Worm (Caenorhabditis elegans) whole organism, L2 larva: ENCODE data around the gene T24E12.1.
A peak's percentile ranks its signal among the peaks of the same experiment; 100 is the strongest.

ENCODE experiments used
- C34F6.9 ChIP-seq: fragments of 150-350 bp; optimal IDR thresholded peaks from 2 replicates; lab custom pipeline; 2014; ENCODE audit warnings: missing biosample characterization, missing genetic modification characterization
- F13H6.1 ChIP-seq: sonication (generic microtip); optimal IDR thresholded peaks from 2 replicates; lab custom pipeline; 2016; ENCODE audit warnings: missing genetic modification characterization, missing compliant biosample characterization
- R02D3.7 ChIP-seq: fragments of 150-350 bp; optimal IDR thresholded peaks from 2 replicates; lab custom pipeline; 2014; ENCODE audit warnings: missing biosample characterization, missing genetic modification characterization
- Y55F3AM.14 ChIP-seq: fragments of 200-800 bp; sonication (Bioruptor generic); optimal IDR thresholded peaks from 2 replicates; lab custom pipeline; 2018; ENCODE audit warnings: mild to moderate bottlenecking, missing genetic modification characterization, missing compliant biosample characterization
- ZK546.5 ChIP-seq: sonication (generic microtip); optimal IDR thresholded peaks from 2 replicates; lab custom pipeline; 2017; ENCODE audit warnings: missing biosample characterization, missing genetic modification characterization
- alr-1 ChIP-seq: fragments of 150-350 bp; optimal IDR thresholded peaks from 2 replicates; lab custom pipeline; 2014; ENCODE audit warnings: missing biosample characterization, missing genetic modification characterization
- aly-2 ChIP-seq: fragments of 150-350 bp; optimal IDR thresholded peaks from 2 replicates; lab custom pipeline; 2014; ENCODE audit warnings: missing biosample characterization, missing genetic modification characterization
- ama-1 ChIP-seq: fragments of 150-350 bp; optimal IDR thresholded peaks from 2 replicates; lab custom pipeline; 2018; ENCODE audit warnings: inconsistent platforms
- blmp-1 ChIP-seq: sonication (generic microtip); optimal IDR thresholded peaks from 2 replicates; lab custom pipeline; 2017; ENCODE audit warnings: missing genetic modification characterization, mild to moderate bottlenecking, missing compliant biosample characterization, antibody characterized with exemption, moderate library complexity; ENCODE audit not compliant: insufficient read depth
- ceh-82 ChIP-seq: fragments of 150-350 bp; optimal IDR thresholded peaks from 2 replicates; lab custom pipeline; 2014; ENCODE audit warnings: missing biosample characterization, missing genetic modification characterization
- crh-2 ChIP-seq: sonication (generic microtip); optimal IDR thresholded peaks from 2 replicates; lab custom pipeline; 2017; ENCODE audit warnings: missing biosample characterization, missing genetic modification characterization
- egl-27 ChIP-seq: sonication (generic microtip); optimal IDR thresholded peaks from 3 replicates; lab custom pipeline; 2017; ENCODE audit warnings: missing biosample characterization, missing genetic modification reagents, missing genetic modification characterization
- elt-1 ChIP-seq: fragments of 150-350 bp; optimal IDR thresholded peaks from 2 replicates; lab custom pipeline; 2014; ENCODE audit warnings: missing biosample characterization, missing genetic modification characterization
- fos-1 ChIP-seq: fragments of 150-350 bp; optimal IDR thresholded peaks from 2 replicates; lab custom pipeline; 2014; ENCODE audit warnings: missing biosample characterization, missing genetic modification characterization
- gmeb-1 ChIP-seq: fragments of 150-350 bp; optimal IDR thresholded peaks from 2 replicates; lab custom pipeline; 2014; ENCODE audit warnings: missing biosample characterization, missing genetic modification characterization
- lin-13 ChIP-seq: fragments of 150-350 bp; optimal IDR thresholded peaks from 2 replicates; lab custom pipeline; 2014; ENCODE audit warnings: missing biosample characterization, missing genetic modification reagents, missing genetic modification characterization
- lin-39 ChIP-seq: fragments of 150-350 bp; optimal IDR thresholded peaks from 2 replicates; lab custom pipeline; 2014; ENCODE audit warnings: missing biosample characterization, missing genetic modification reagents, missing genetic modification characterization
- lsy-2 ChIP-seq, 2 experiments: fragments of 150-350 bp in 1 of 2; sonication (generic microtip) in 1 of 2; optimal IDR thresholded peaks; 2 replicates each; lab custom pipeline; 2014 to 2017; ENCODE audit warnings: missing biosample characterization in 2 of 2, missing genetic modification characterization in 2 of 2
- mab-5 ChIP-seq: fragments of 150-350 bp; optimal IDR thresholded peaks from 2 replicates; lab custom pipeline; 2014; ENCODE audit warnings: missing biosample characterization, missing genetic modification characterization
- mdl-1 ChIP-seq, 2 experiments: fragments of 150-350 bp in 1 of 2; sonication (generic microtip) in 1 of 2; optimal IDR thresholded peaks; 2 replicates each; lab custom pipeline; 2017; ENCODE audit warnings: missing biosample characterization in 2 of 2, missing genetic modification characterization in 2 of 2
- nhr-11 ChIP-seq: fragments of 150-350 bp; optimal IDR thresholded peaks from 2 replicates; lab custom pipeline; 2014; ENCODE audit warnings: missing biosample characterization, missing genetic modification characterization
- nhr-129 ChIP-seq: fragments of 150-350 bp; optimal IDR thresholded peaks from 2 replicates; lab custom pipeline; 2014; ENCODE audit warnings: missing biosample characterization, missing genetic modification characterization
- nhr-21 ChIP-seq: fragments of 150-350 bp; optimal IDR thresholded peaks from 2 replicates; lab custom pipeline; 2014; ENCODE audit warnings: missing biosample characterization, missing genetic modification characterization
- nhr-23 ChIP-seq: fragments of 150-350 bp; optimal IDR thresholded peaks from 2 replicates; lab custom pipeline; 2014; ENCODE audit warnings: missing biosample characterization, missing genetic modification reagents, missing genetic modification characterization
- nhr-25 ChIP-seq: fragments of 150-350 bp; sonication (generic microtip); optimal IDR thresholded peaks from 3 replicates; lab custom pipeline; 2014; ENCODE audit warnings: missing biosample characterization, missing genetic modification characterization
- nhr-6 ChIP-seq: fragments of 150-350 bp; optimal IDR thresholded peaks from 2 replicates; lab custom pipeline; 2014; ENCODE audit warnings: missing biosample characterization, missing genetic modification characterization
- nhr-77 ChIP-seq: fragments of 150-350 bp; optimal IDR thresholded peaks from 2 replicates; lab custom pipeline; 2014; ENCODE audit warnings: missing biosample characterization, missing genetic modification characterization
- peb-1 ChIP-seq: fragments of 150-350 bp; optimal IDR thresholded peaks from 2 replicates; lab custom pipeline; 2014; ENCODE audit warnings: missing biosample characterization, missing genetic modification characterization
- sem-4 ChIP-seq: fragments of 150-350 bp; optimal IDR thresholded peaks from 2 replicates; lab custom pipeline; 2014; ENCODE audit warnings: missing biosample characterization, missing genetic modification reagents, missing genetic modification characterization
- skn-1 ChIP-seq: sonication (generic microtip); optimal IDR thresholded peaks from 2 replicates; lab custom pipeline; 2017; ENCODE audit warnings: missing biosample characterization, missing genetic modification characterization
- sma-3 ChIP-seq: sonication (generic microtip); optimal IDR thresholded peaks from 2 replicates; lab custom pipeline; 2016; ENCODE audit warnings: missing genetic modification reagents, missing genetic modification characterization, missing compliant biosample characterization
- sma-9 ChIP-seq, 2 experiments: fragments of 150-350 bp in 1 of 2; sonication (generic microtip) in 1 of 2; optimal IDR thresholded peaks; 2 replicates each; lab custom pipeline; 2014 to 2016; ENCODE audit warnings: missing genetic modification characterization in 2 of 2, mild to moderate bottlenecking in 1 of 2, missing biosample characterization in 1 of 2, missing compliant biosample characterization in 1 of 2, missing genetic modification reagents in 1 of 2, moderate library complexity in 1 of 2
- snpc-4 ChIP-seq: fragments of 150-350 bp; optimal IDR thresholded peaks from 2 replicates; lab custom pipeline; 2014; ENCODE audit warnings: missing biosample characterization, missing genetic modification characterization
- unc-39 ChIP-seq: fragments of 150-350 bp; optimal IDR thresholded peaks from 2 replicates; lab custom pipeline; 2014; ENCODE audit warnings: missing biosample characterization, missing genetic modification characterization
- unc-55 ChIP-seq: fragments of 150-350 bp; sonication (generic microtip); optimal IDR thresholded peaks from 3 replicates; lab custom pipeline; 2014; ENCODE audit warnings: missing biosample characterization, missing genetic modification reagents, missing genetic modification characterization
- unc-62 ChIP-seq: fragments of 150-350 bp; optimal IDR thresholded peaks from 2 replicates; lab custom pipeline; 2014; ENCODE audit warnings: missing biosample characterization, missing genetic modification reagents, missing genetic modification characterization
- zag-1 ChIP-seq: fragments of 150-350 bp; optimal IDR thresholded peaks from 2 replicates; lab custom pipeline; 2014; ENCODE audit warnings: missing biosample characterization, missing genetic modification characterization
- ztf-1 ChIP-seq: fragments of 200-800 bp; sonication (Bioruptor generic); conservative IDR thresholded peaks from 2 replicates; pipeline ENCODE4 v1.3.6; 2022; ENCODE audit warnings: missing genetic modification characterization, missing compliant biosample characterization
- ztf-11 ChIP-seq: sonication (generic microtip); optimal IDR thresholded peaks from 2 replicates; lab custom pipeline; 2017; ENCODE audit warnings: missing biosample characterization, missing genetic modification characterization

The T24E12.1 gene

DNA sequence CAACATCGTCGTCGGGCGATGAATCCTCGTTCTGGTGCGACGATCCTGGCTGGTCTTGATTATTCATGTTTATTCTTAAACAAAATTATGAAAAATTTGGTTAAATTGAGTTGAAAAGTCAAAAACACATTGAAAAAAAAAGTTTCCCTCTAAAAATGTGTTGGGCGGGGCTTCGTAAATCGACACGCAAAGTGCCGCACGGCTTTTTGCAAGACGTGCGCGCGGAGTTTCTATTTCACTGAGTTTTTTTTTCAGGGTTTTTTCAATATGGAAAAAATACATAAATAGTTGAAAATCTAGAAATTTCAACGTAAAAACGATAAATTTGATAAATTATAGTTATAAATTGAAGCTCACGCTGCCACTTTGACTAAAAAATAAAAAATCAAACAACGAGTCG, 22.7 kb downstream of the T24E12.1 start, which contains the start of gene F54D10.5 (continued):
- TF ChIP-seq egl-27 (tag; lab: Kevin White, UChicago) (no peak), blmp-1 (no peak), snpc-4 (tag; lab: Kevin White, UChicago) (peak; percentile 38), alr-1 (tag; lab: Kevin White, UChicago) (no peak), ama-1 (lab: Kevin White, UChicago) (no peak), skn-1 (no peak), mab-5 (peak; percentile 39), sma-3 (peak; percentile 82), fos-1 (tag; lab: Kevin White, UChicago) (no peak), unc-39 (tag; lab: Kevin White, UChicago) (no peak), nhr-77 (tag; lab: Kevin White, UChicago) (no peak), sem-4 (tag; lab: Kevin White, UChicago) (peak; percentile 74), unc-55 (peak; percentile 87), peb-1 (tag; lab: Kevin White, UChicago) (no peak), nhr-23 (tag; lab: Kevin White, UChicago) (no peak), crh-2 (peak; percentile 83), lsy-2 (tag; optimal IDR thresholded peaks at IDR 0.05; lab: Kevin White, UChicago) (peak; percentile 69 to 88), nhr-25 (tag; lab: Kevin White, UChicago) (no peak), lin-39 (no peak), gmeb-1 (tag; lab: Kevin White, UChicago) (peak; percentile 95), ceh-82 (tag; lab: Kevin White, UChicago) (no peak), lin-13 (peak; percentile 84), nhr-11 (tag; lab: Kevin White, UChicago) (no peak), nhr-6 (no peak), F13H6.1 (tag; lab: Kevin White, UChicago) (peak; percentile 75), C34F6.9 (peak; percentile 67), elt-1 (no peak)

DNA sequence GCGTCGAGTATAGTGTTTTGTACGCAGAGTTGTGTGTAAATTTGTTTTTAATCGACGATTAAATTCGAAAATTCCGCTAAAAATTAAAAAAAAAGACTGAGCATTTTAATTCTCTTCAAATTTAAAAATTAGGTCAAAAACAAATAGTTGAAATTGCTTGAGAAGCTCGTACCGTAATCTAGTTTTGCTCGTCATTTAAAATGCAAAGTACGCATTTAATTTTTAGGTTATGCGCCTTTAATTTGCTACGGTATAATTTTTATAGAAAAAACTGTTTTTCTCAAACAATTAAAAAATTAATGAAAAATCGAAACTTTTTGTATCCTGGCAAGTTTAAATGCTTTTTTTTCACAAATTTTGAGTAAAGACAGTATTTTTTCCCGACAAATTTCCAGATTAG, 23.3 kb downstream of the T24E12.1 start:
- TF ChIP-seq zag-1 (tag; lab: Kevin White, UChicago), result no peak

DNA sequence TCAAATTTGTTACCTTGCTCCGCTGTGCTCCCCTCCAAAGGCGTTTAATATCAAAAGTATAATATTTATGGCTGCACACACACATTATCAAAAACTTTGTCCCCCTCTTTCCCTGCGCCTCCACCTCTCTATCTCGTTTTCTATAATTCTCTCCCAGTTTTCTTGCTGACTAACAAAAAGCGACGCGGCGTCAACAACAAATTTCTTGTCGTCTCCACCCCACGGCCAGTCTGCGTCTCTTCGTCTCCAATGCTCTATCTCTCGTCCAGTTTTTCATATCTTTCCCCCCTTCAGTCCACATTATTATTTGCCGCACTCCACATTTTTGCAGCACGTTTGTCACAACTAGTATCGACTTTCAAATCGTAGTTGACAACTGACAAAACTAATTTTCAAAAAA, 25.2 kb downstream of the T24E12.1 start:
- no peak for TF ChIP-seq unc-39 (tag; lab: Kevin White, UChicago)
- no peak for TF ChIP-seq R02D3.7 (tag; lab: Kevin White, UChicago)
- TF ChIP-seq lsy-2 (tag; optimal IDR thresholded peaks at IDR 0.05; lab: Kevin White, UChicago), result peak in 1 of 2 experiments; percentile 59
- no peak for TF ChIP-seq peb-1 (tag; lab: Kevin White, UChicago)
- no peak for TF ChIP-seq nhr-129 (tag; lab: Kevin White, UChicago)
- peak; percentile 10 for TF ChIP-seq sma-9 (GFP tag; optimal IDR thresholded peaks at IDR 0.05; lab: Kevin White, UChicago)
- no peak for TF ChIP-seq sma-9 (tag; optimal IDR thresholded peaks at IDR 0.05; lab: Kevin White, UChicago)
- no peak for TF ChIP-seq nhr-21 (tag; lab: Kevin White, UChicago)
- TF ChIP-seq fos-1 (tag; lab: Kevin White, UChicago), result peak; percentile 44
- no peak for TF ChIP-seq snpc-4 (tag; lab: Kevin White, UChicago)
- TF ChIP-seq alr-1 (tag; lab: Kevin White, UChicago), result no peak
- no peak for TF ChIP-seq nhr-11 (tag; lab: Kevin White, UChicago)
- TF ChIP-seq nhr-6, result no peak
- TF ChIP-seq nhr-77 (tag; lab: Kevin White, UChicago), result no peak
- TF ChIP-seq sma-3, result peak; percentile 23
- TF ChIP-seq C34F6.9, result peak; percentile 68
- TF ChIP-seq crh-2, result peak; percentile 61
- TF ChIP-seq ZK546.5, result no peak
- TF ChIP-seq Y55F3AM.14 (GFP tag; lab: Kevin White, UChicago), result no peak
- TF ChIP-seq gmeb-1 (tag; lab: Kevin White, UChicago), result peak; percentile 40
- no peak for TF ChIP-seq ztf-1 (GFP tag; lab: Robert Waterston, UW)
- no peak for TF ChIP-seq ceh-82 (tag; lab: Kevin White, UChicago)
- TF ChIP-seq aly-2, result no peak
- TF ChIP-seq unc-62 (GFP tag; lab: Kevin White, UChicago), result no peak
- TF ChIP-seq F13H6.1 (tag; lab: Kevin White, UChicago), result peak; percentile 70
- TF ChIP-seq lin-13, result peak; percentile 39
- no peak for TF ChIP-seq ztf-11 (tag; lab: Kevin White, UChicago)
- peak; percentile 40 for TF ChIP-seq unc-55
- TF ChIP-seq blmp-1, result no peak
- TF ChIP-seq mdl-1 (tag; optimal IDR thresholded peaks at IDR 0.05; lab: Kevin White, UChicago), result no peak
